Worm (Caenorhabditis elegans) whole organism, early embryonic: ENCODE results near the gene trk-1.

Experiments used
- B0310.2 ChIP-seq: sonication (generic microtip); optimal IDR thresholded peaks from 2 replicates; lab custom pipeline; 2016; ENCODE audit warnings: mild to moderate bottlenecking, missing genetic modification characterization, missing compliant biosample characterization
- F13C5.2 ChIP-seq: sonication (generic microtip); optimal IDR thresholded peaks from 2 replicates; lab custom pipeline; 2017; ENCODE audit warnings: mild to moderate bottlenecking, missing genetic modification characterization, inconsistent platforms, missing compliant biosample characterization
- aly-1 ChIP-seq: sonication (generic microtip); optimal IDR thresholded peaks from 2 replicates; lab custom pipeline; 2016; ENCODE audit warnings: missing genetic modification characterization, missing compliant biosample characterization
- ama-1 ChIP-seq: fragments of 150-350 bp; optimal IDR thresholded peaks from 2 replicates; lab custom pipeline; 2014
- ceh-13 ChIP-seq: fragments of 200-800 bp; sonication (Bioruptor generic); optimal IDR thresholded peaks from 2 replicates; lab custom pipeline; 2018; ENCODE audit warnings: mild to moderate bottlenecking, missing genetic modification characterization, missing compliant biosample characterization
- ceh-36 ChIP-seq: sonication (generic microtip); optimal IDR thresholded peaks from 2 replicates; lab custom pipeline; 2016; ENCODE audit warnings: missing genetic modification characterization, inconsistent platforms, missing compliant biosample characterization
- ets-7 ChIP-seq: sonication (generic microtip); optimal IDR thresholded peaks from 2 replicates; lab custom pipeline; 2016; ENCODE audit warnings: missing genotype, missing genetic modification characterization, missing compliant biosample characterization
- flt-1 ChIP-seq: fragments of 200-800 bp; sonication (Bioruptor generic); IDR thresholded peaks from 2 replicates; pipeline ENCODE4 v1.3.6; 2022; ENCODE audit warnings: missing genetic modification characterization, missing compliant biosample characterization
- hmbx-1 ChIP-seq: sonication (generic microtip); optimal IDR thresholded peaks from 2 replicates; lab custom pipeline; 2016; ENCODE audit warnings: mild to moderate bottlenecking, missing genetic modification characterization, missing compliant biosample characterization
- hmg-4 ChIP-seq: fragments of 200-800 bp; sonication (Bioruptor generic); optimal IDR thresholded peaks from 2 replicates; lab custom pipeline; 2018; ENCODE audit warnings: mild to moderate bottlenecking, missing genetic modification characterization, missing compliant biosample characterization
- hnd-1 ChIP-seq: sonication (generic microtip); optimal IDR thresholded peaks from 2 replicates; lab custom pipeline; 2016; ENCODE audit warnings: missing genetic modification characterization, missing compliant biosample characterization
- pes-1 ChIP-seq: fragments of 200-800 bp; sonication (Bioruptor generic); IDR thresholded peaks from 2 replicates; pipeline ENCODE4 v1.3.6; 2022; ENCODE audit warnings: missing genetic modification reagents, missing genetic modification characterization, missing compliant biosample characterization
- scrt-1 ChIP-seq: fragments of 200-800 bp; sonication (Bioruptor generic); IDR thresholded peaks from 2 replicates; pipeline ENCODE4 v1.3.6; 2022; ENCODE audit warnings: missing genetic modification characterization, missing compliant biosample characterization
- sea-1 ChIP-seq: fragments of 200-800 bp; sonication (Bioruptor generic); conservative IDR thresholded peaks from 2 replicates; pipeline ENCODE4 v1.3.6; 2022; ENCODE audit warnings: missing genetic modification characterization, missing compliant biosample characterization
- tbx-11 ChIP-seq: fragments of 200-800 bp; sonication (Bioruptor generic); IDR thresholded peaks from 2 replicates; pipeline ENCODE4 v1.3.6; 2022; ENCODE audit warnings: missing genetic modification characterization, missing compliant biosample characterization
- tbx-37 ChIP-seq: fragments of 200-800 bp; sonication (Bioruptor generic); conservative IDR thresholded peaks from 2 replicates; pipeline ENCODE4 v1.3.6; 2022; ENCODE audit warnings: missing genetic modification reagents, missing genetic modification characterization, missing compliant biosample characterization
- tra-4 ChIP-seq: sonication (generic microtip); optimal IDR thresholded peaks from 2 replicates; lab custom pipeline; 2017; ENCODE audit warnings: missing genetic modification characterization, missing compliant biosample characterization

Gene trk-1

DNA sequence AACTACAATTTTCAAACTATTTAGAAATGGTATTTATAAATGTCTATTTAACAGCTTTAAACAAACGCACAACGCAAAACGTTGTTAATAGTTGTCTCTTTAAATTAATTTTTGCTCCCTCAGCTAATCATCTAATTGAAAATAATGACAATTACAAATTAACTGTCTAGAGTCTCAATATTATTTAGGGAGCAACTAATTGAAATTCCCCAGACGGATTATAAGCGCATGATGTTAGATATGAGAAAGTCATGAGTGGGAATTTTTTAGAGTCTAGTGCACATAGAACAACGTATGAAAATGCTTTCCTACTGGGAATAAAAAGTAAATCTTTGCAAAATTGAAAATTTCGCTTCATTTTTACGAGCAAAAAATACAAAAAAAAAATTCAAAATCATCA is 2.2 kb upstream of the trk-1 start:
- TF ChIP-seq flt-1 (no peak), ceh-36 (no peak), pes-1 (GFP tag; lab: Robert Waterston, UW) (no peak), tra-4 (no peak), hnd-1 (no peak), aly-1 (tag; lab: Kevin White, UChicago) (no peak), hmg-4 (GFP tag; lab: Kevin White, UChicago) (no peak), ceh-13 (GFP tag; lab: Kevin White, UChicago) (no peak), ets-7 (no peak), scrt-1 (GFP tag; lab: Robert Waterston, UW) (no peak), sea-1 (GFP tag; lab: Robert Waterston, UW) (no peak), ama-1 (lab: Kevin White, UChicago) (no peak)

DNA sequence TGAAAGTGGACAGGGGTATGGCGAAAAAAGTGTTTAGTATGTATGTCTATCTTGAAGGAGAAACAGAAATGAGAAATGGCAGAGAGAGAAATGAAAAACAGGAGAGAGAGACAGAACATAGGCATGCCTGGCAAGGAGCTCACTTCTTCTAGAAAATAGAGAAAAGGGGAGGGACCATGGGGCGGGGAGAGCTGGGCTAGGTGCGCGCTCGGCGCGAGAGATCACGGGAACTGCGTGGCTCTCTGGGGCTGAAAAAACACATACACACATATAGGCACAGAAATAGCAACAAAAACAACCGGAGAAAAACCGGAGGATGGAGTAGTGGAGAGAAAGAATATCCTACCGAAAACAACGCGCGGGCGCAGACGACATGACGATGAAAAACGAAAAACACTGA is 1.2 kb upstream of the trk-1 start:
- TF ChIP-seq tra-4 (no peak), hmbx-1 (tag; lab: Kevin White, UChicago) (no peak), flt-1 (no peak), F13C5.2 (tag; lab: Kevin White, UChicago) (no peak), ceh-36 (no peak), B0310.2 (no peak), tbx-11 (GFP tag; lab: Robert Waterston, UW) (no peak), aly-1 (tag; lab: Kevin White, UChicago) (no peak)

DNA sequence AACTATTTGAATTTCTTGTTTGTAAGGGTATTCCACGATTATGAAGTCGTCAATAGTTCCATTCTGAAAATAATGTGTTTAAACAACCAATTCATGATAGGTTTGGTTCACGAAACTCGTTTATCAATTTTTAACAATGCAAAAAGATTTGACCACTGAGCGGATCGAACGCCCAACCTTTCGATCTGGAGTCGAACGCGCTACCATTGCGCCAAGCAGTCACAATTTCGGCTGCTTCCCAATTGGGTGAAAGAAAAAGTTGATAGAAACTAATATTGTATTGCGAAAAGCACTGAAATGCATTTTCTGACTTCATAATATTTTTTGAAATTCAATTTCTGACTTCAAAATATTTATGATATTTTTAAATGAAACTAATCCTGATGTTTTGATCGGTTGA is 5.8 kb downstream of the trk-1 start:
- TF ChIP-seq tbx-11 (GFP tag; lab: Robert Waterston, UW), result no peak
- no peak for TF ChIP-seq aly-1 (tag; lab: Kevin White, UChicago)
- no peak for TF ChIP-seq hmbx-1 (tag; lab: Kevin White, UChicago)
- TF ChIP-seq pes-1 (GFP tag; lab: Robert Waterston, UW), result no peak
- TF ChIP-seq ceh-36, result no peak
- TF ChIP-seq tbx-37 (GFP tag; lab: Robert Waterston, UW), result no peak
- TF ChIP-seq flt-1, result no peak

DNA sequence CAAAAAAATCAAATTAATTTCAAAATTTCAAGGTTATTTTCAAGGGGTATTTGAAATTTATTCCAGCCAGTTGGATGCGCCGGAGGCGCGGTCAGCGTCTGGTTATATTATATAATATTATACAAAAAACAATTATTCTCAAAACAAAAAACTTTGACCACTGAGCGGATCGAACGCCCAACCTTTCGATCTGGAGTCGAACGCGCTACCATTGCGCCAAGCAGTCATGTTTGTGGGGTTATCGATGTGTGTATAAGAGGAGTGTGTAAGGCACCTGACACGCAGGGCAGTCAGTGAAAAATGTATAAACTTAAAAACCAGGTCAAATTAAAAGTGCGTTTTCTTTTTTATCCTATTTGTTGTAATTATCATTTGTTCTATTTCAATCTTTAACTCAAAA is 6.7 kb downstream of the trk-1 start:
- TF ChIP-seq ceh-36 (peak; percentile 34), tbx-11 (GFP tag; lab: Robert Waterston, UW) (peak; percentile 86), B0310.2 (no peak), hnd-1 (peak; percentile 15), ama-1 (lab: Kevin White, UChicago) (no peak), tbx-37 (GFP tag; lab: Robert Waterston, UW) (peak; percentile 68; the same call in 1 of the 2 replicates), pes-1 (GFP tag; lab: Robert Waterston, UW) (peak; percentile 87), tra-4 (no peak), hmg-4 (GFP tag; lab: Kevin White, UChicago) (peak; percentile 37), flt-1 (peak; percentile 65; the same call in 1 of the 2 replicates), aly-1 (tag; lab: Kevin White, UChicago) (no peak), ets-7 (no peak), F13C5.2 (tag; lab: Kevin White, UChicago) (no peak), scrt-1 (GFP tag; lab: Robert Waterston, UW) (peak; percentile 78), sea-1 (GFP tag; lab: Robert Waterston, UW) (0 out of 2 replicates have a peak, but pooled peaks have one; percentile 9), hmbx-1 (tag; lab: Kevin White, UChicago) (no peak), ceh-13 (GFP tag; lab: Kevin White, UChicago) (no peak)

DNA sequence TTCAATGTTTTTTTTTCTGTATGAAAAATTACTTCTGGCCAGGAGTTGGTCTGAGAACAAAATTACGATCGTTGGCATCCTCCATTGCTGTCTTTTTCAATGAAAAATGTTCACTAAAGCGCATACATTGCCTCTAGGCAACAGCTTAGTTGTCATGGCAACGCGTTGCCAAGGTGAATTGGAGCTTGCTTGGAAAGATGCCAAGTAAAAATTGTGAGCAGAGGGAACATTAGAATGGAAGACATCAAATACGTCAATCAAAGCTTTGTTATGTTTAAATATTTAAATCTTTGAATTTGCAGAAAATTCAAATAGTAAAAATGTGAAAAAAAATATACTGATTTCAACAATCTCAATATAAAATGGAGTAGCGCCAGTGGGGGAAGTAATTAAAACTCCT is 10.7 kb downstream of the trk-1 start, which contains the start of gene dylt-2:
dylt-2 (minus strand) TSS at position 101 of the 400 bp plus-strand sequence.
- no peak for TF ChIP-seq hmbx-1 (tag; lab: Kevin White, UChicago)
- no peak for TF ChIP-seq B0310.2
- no peak for TF ChIP-seq pes-1 (GFP tag; lab: Robert Waterston, UW)
- no peak for TF ChIP-seq tbx-37 (GFP tag; lab: Robert Waterston, UW)
- no peak for TF ChIP-seq ama-1 (lab: Kevin White, UChicago)
- no peak for TF ChIP-seq ceh-36
- no peak for TF ChIP-seq tra-4
- no peak for TF ChIP-seq ets-7
- TF ChIP-seq ceh-13 (GFP tag; lab: Kevin White, UChicago), result no peak
- TF ChIP-seq sea-1 (GFP tag; lab: Robert Waterston, UW), result no peak
- TF ChIP-seq flt-1, result no peak
- no peak for TF ChIP-seq F13C5.2 (tag; lab: Kevin White, UChicago)
- TF ChIP-seq scrt-1 (GFP tag; lab: Robert Waterston, UW), result no peak
- TF ChIP-seq hmg-4 (GFP tag; lab: Kevin White, UChicago), result no peak
- no peak for TF ChIP-seq tbx-11 (GFP tag; lab: Robert Waterston, UW)
- TF ChIP-seq hnd-1, result no peak
- TF ChIP-seq aly-1 (tag; lab: Kevin White, UChicago), result no peak

DNA sequence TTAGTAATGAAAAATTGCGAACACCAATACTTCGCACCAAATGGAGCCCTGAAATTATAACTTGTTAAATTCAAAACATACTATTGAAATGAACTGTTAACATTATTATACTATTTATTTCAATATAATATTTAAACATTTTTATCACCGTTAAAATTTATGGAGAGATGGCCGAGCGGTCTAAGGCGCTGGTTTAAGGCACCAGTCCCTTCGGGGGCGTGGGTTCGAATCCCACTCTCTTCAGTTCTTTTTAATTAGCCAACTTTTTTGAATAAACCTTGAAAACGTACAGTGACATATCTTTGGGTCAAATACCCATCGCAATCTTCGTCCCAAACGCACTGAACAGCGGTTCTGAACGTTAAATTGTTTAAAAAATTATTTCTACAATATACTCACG is 11.4 kb downstream of the trk-1 start:
- TF ChIP-seq ceh-36, result no peak
- TF ChIP-seq aly-1 (tag; lab: Kevin White, UChicago), result no peak
- TF ChIP-seq F13C5.2 (tag; lab: Kevin White, UChicago), result no peak
- TF ChIP-seq pes-1 (GFP tag; lab: Robert Waterston, UW), result no peak
- no peak for TF ChIP-seq scrt-1 (GFP tag; lab: Robert Waterston, UW)
- TF ChIP-seq hmbx-1 (tag; lab: Kevin White, UChicago), result no peak
- TF ChIP-seq hnd-1, result no peak
- no peak for TF ChIP-seq B0310.2
- TF ChIP-seq flt-1, result no peak

DNA sequence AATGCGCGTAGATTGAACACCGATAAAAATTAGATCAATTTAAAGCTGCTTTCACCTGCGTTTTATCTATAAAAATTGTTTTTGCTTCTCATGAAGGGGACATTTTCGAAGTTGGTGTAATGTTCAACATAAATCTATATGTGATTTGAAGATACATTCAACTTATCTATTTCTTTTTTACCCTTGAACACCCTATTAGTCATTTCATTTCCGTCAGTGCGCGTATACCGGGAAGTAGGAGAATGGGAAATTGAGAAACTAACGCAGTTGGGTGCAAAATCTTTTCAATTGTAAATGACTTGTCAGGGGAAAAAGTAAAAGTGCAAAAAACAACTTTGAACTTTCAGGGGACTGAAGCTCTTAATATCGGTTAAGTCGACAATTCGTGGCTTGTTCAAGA is 15.8 kb downstream of the trk-1 start:
- TF ChIP-seq scrt-1 (GFP tag; lab: Robert Waterston, UW) (no peak), ceh-36 (no peak), ets-7 (no peak), flt-1 (no peak)

DNA sequence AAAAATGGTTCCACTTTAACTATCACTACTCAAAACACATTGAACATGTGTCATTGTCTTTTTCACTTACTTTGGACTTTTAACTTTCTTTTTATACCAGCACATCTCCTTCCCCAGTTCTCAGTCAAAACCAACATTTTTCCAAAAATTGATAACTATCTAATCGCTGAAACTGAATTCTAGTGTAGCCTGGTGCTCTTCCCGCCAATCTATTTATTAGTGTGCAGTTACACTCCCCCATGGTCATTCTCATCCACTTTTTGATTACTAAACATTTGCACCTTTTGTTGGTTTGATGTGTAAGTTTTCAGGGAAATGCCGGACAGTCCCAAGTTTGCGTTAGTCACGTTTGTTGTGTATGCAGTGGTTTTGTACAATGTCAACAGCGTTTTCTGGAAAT is 16.5 kb downstream of the trk-1 start:
- TF ChIP-seq ama-1 (lab: Kevin White, UChicago) (no peak), ceh-13 (GFP tag; lab: Kevin White, UChicago) (no peak), ceh-36 (no peak), tra-4 (no peak), hnd-1 (no peak), flt-1 (no peak), scrt-1 (GFP tag; lab: Robert Waterston, UW) (no peak), F13C5.2 (tag; lab: Kevin White, UChicago) (no peak), hmbx-1 (tag; lab: Kevin White, UChicago) (no peak), tbx-11 (GFP tag; lab: Robert Waterston, UW) (no peak), pes-1 (GFP tag; lab: Robert Waterston, UW) (no peak), tbx-37 (GFP tag; lab: Robert Waterston, UW) (no peak), aly-1 (tag; lab: Kevin White, UChicago) (no peak), B0310.2 (no peak), sea-1 (GFP tag; lab: Robert Waterston, UW) (no peak)
